Fruit fly (Drosophila melanogaster) whole organism, embryonic: Measurements from ENCODE around the gene Ilp7.

Experiments used
- Asciz ChIP-seq: fragments of 200-800 bp; sonication (Bioruptor generic); optimal IDR thresholded peaks from 2 replicates; lab custom pipeline; 2017; ENCODE audit warnings: missing biosample characterization, mild to moderate bottlenecking, missing genetic modification characterization, missing genetic modification reagents
- H15 ChIP-seq: fragments of 200-800 bp; sonication (Bioruptor generic); IDR thresholded peaks from 3 replicates; pipeline ENCODE4 v1.3.6; 2022; ENCODE audit warnings: missing biosample characterization, missing genetic modification characterization
- danr ChIP-seq: fragments of 200-800 bp; sonication (Bioruptor generic); IDR thresholded peaks from 2 replicates; pipeline ENCODE4 v1.3.6; 2022; ENCODE audit warnings: missing biosample characterization, missing genetic modification characterization
- fd96Cb ChIP-seq: fragments of 200-800 bp; sonication (Bioruptor generic); optimal IDR thresholded peaks from 2 replicates; lab custom pipeline; 2018; ENCODE audit warnings: missing biosample characterization, mild to moderate bottlenecking, missing genetic modification characterization, moderate library complexity
- tna ChIP-seq: fragments of 200-800 bp; sonication (Bioruptor generic); IDR thresholded peaks from 2 replicates; pipeline ENCODE4 v1.3.6; 2022; ENCODE audit warnings: missing biosample characterization, missing genetic modification characterization; ENCODE audit not compliant: partially characterized antibody

DNA sequence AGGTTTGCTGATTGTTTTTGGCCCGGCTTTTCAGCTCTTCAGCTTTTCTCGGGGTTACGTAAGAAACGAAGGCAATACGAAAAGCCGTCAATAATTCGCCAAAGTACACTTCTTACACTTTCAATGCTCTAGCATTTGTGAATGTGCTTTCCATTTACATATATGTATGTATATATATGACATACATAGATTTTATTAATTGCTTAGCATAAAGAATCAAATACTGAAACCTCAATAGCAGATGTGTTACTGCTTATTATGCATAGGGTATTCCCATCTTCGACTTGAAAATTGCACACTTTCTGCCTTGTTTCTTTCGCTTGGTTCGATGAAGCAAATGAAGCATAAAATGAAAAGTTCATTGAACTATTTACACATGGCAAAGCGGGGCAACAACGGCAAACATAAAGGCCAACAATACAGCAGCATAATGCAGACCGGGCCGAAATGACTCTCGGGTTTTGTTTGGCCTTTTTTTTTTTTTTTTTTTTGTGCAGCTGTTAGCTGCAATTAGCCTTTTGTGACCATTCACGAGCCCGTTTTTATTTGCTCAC lies 43.2 kb downstream of the Ilp7 start:
- TF ChIP-seq tna (no peak), H15 (no peak), Asciz (GFP tag; lab: Kevin White, UChicago) (no peak), danr (no peak), fd96Cb (tag; lab: Kevin White, UChicago) (no peak)
